Fruit fly (Drosophila melanogaster): ENCODE results near the gene Cyp6a16.
A peak's percentile ranks its signal among the peaks of the same experiment; 100 is the strongest.

Cyp6a16 gene

dm6 chr2L:5610108-5610507, 13.5 kb downstream of the Cyp6a16 start (continued):
- no peak for TF ChIP-seq B-H2 (GFP tag; optimal IDR thresholded peaks at IDR 0.05)
- no peak for TF ChIP-seq CG43689 (GFP tag; IDR thresholded peaks at IDR 0.05)
- peak; percentile 15 for TF ChIP-seq ind (GFP tag; optimal IDR thresholded peaks at IDR 0.05)
- TF ChIP-seq Atf3 (GFP tag; optimal IDR thresholded peaks at IDR 0.05), result no peak
- no peak for TF ChIP-seq Elba2 (GFP tag; optimal IDR thresholded peaks at IDR 0.05)
- TF ChIP-seq caup (GFP tag; optimal IDR thresholded peaks at IDR 0.05; ENCODE audit: severe bottlenecking), result no peak
- TF ChIP-seq amos (GFP tag; IDR thresholded peaks at IDR 0.05; ENCODE audit: partially characterized antibody), result no peak
- TF ChIP-seq nom (GFP tag; optimal IDR thresholded peaks at IDR 0.05), result no peak
- TF ChIP-seq CG3847 (GFP tag; IDR thresholded peaks at IDR 0.05), result no peak
- no peak for TF ChIP-seq Lhr (GFP tag; optimal IDR thresholded peaks at IDR 0.05)
- TF ChIP-seq CG7556 (GFP tag; optimal IDR thresholded peaks at IDR 0.05), result no peak
- TF ChIP-seq bab2 (GFP tag; optimal IDR thresholded peaks at IDR 0.05), result no peak
- no peak for TF ChIP-seq CG17612 (GFP tag; IDR thresholded peaks at IDR 0.05)
- TF ChIP-seq gcm (GFP tag; optimal IDR thresholded peaks at IDR 0.05), result no peak
- no peak for TF ChIP-seq chm (GFP tag; IDR thresholded peaks at IDR 0.05)
- peak; percentile 16 for TF ChIP-seq fd96Cb (tag; optimal IDR thresholded peaks at IDR 0.05)
- TF ChIP-seq Doc3 (GFP tag; IDR thresholded peaks at IDR 0.05; ENCODE audit: partially characterized antibody), result no peak
- TF ChIP-seq H2.0 (GFP tag; IDR thresholded peaks at IDR 0.05), result no peak
- peak; percentile 42; the same call in 1 of the 2 replicates for TF ChIP-seq CG6689 (GFP tag; IDR thresholded peaks at IDR 0.05)
- TF ChIP-seq chn (GFP tag; optimal IDR thresholded peaks at IDR 0.05), result peak; percentile 19
- TF ChIP-seq CG7839 (tag; optimal IDR thresholded peaks at IDR 0.05), result peak; percentile 49
- TF ChIP-seq CG10654 (GFP tag; optimal IDR thresholded peaks at IDR 0.05), result no peak
- no peak for TF ChIP-seq inv (GFP tag; IDR thresholded peaks at IDR 0.05; ENCODE audit: partially characterized antibody)
- no peak for TF ChIP-seq CG14710 (tag; optimal IDR thresholded peaks at IDR 0.05)
- TF ChIP-seq az2 (GFP tag; optimal IDR thresholded peaks at IDR 0.05), result no peak
- TF ChIP-seq vnd (GFP tag; IDR thresholded peaks at IDR 0.05; ENCODE audit: partially characterized antibody), result no peak
- 0 out of 3 replicates have a peak, but pooled peaks have one; percentile 15 for TF ChIP-seq croc (GFP tag; conservative IDR thresholded peaks at IDR 0.05)
- TF ChIP-seq CG32772 (GFP tag; IDR thresholded peaks at IDR 0.05), result peak; percentile 33; the same call in 1 of the 2 replicates
- TF ChIP-seq zen (tag; optimal IDR thresholded peaks at IDR 0.05), result peak; percentile 40
- TF ChIP-seq CG15011 (GFP tag; optimal IDR thresholded peaks at IDR 0.05), result no peak
- TF ChIP-seq CG1529 (GFP tag; optimal IDR thresholded peaks at IDR 0.05), result no peak
- TF ChIP-seq pfk (GFP tag; optimal IDR thresholded peaks at IDR 0.05), result no peak
- no peak for TF ChIP-seq Blimp-1 (GFP tag; optimal IDR thresholded peaks at IDR 0.05)
- TF ChIP-seq bowl (GFP tag; IDR thresholded peaks at IDR 0.05), result no peak
- no peak for TF ChIP-seq kah (GFP tag; optimal IDR thresholded peaks at IDR 0.05)
- no peak for TF ChIP-seq pros (GFP tag; optimal IDR thresholded peaks at IDR 0.05)
- no peak for TF ChIP-seq fd3F (GFP tag; optimal IDR thresholded peaks at IDR 0.05)
- TF ChIP-seq Max (GFP tag; optimal IDR thresholded peaks at IDR 0.05), result no peak
- TF ChIP-seq Adf1 (GFP tag; IDR thresholded peaks at IDR 0.05), result no peak
- no peak for TF ChIP-seq CG12769 (tag; optimal IDR thresholded peaks at IDR 0.05)
- TF ChIP-seq CG13894 (tag; optimal IDR thresholded peaks at IDR 0.05), result no peak
- no peak for TF ChIP-seq CG13624 (GFP tag; optimal IDR thresholded peaks at IDR 0.05)
- TF ChIP-seq sens (GFP tag), result peak; percentile 79
- no peak for TF ChIP-seq Dbx (GFP tag; IDR thresholded peaks at IDR 0.05)
- TF ChIP-seq zfh2 (GFP tag; optimal IDR thresholded peaks at IDR 0.05), result no peak
- no peak for TF ChIP-seq hth (optimal IDR thresholded peaks at IDR 0.05)
- TF ChIP-seq Dref (GFP tag; IDR thresholded peaks at IDR 0.05), result no peak
- peak; percentile 38 for TF ChIP-seq Meics (GFP tag; optimal IDR thresholded peaks at IDR 0.05)
- TF ChIP-seq CG9609 (GFP tag; optimal IDR thresholded peaks at IDR 0.05), result no peak
- no peak for TF ChIP-seq CG3065 (GFP tag; optimal IDR thresholded peaks at IDR 0.05)
- no peak for TF ChIP-seq CG10462 (GFP tag; optimal IDR thresholded peaks at IDR 0.05)
- TF ChIP-seq CG12155 (GFP tag; optimal IDR thresholded peaks at IDR 0.05), result no peak

Data from whole organism, embryonic.